Worm (Caenorhabditis elegans) whole organism, L4 larva: Measurements from ENCODE around the gene C50H2.4.

Source experiments
- aly-2 ChIP-seq: sonication (generic microtip); optimal IDR thresholded peaks from 2 replicates; lab custom pipeline; 2018; ENCODE audit warnings: missing biosample characterization, missing genetic modification characterization
- ama-1 ChIP-seq: fragments of 150-350 bp; optimal IDR thresholded peaks from 2 replicates; lab custom pipeline; 2014; ENCODE audit warnings: inconsistent platforms, mixed read lengths
- lsy-2 ChIP-seq, 2 experiments: fragments of 150-350 bp in 1 of 2; sonication (generic microtip) in 1 of 2; optimal IDR thresholded peaks; 2 replicates each; lab custom pipeline; 2014 to 2017; ENCODE audit warnings: missing biosample characterization in 2 of 2, missing genetic modification characterization in 2 of 2
- nhr-11 ChIP-seq: fragments of 150-350 bp; optimal IDR thresholded peaks from 2 replicates; lab custom pipeline; 2014; ENCODE audit warnings: missing biosample characterization, missing genetic modification characterization
- nhr-237 ChIP-seq: sonication (generic microtip); optimal IDR thresholded peaks from 2 replicates; lab custom pipeline; 2017; ENCODE audit warnings: missing biosample characterization, missing genetic modification characterization
- spr-3 ChIP-seq: fragments of 200-800 bp; sonication (Bioruptor generic); optimal IDR thresholded peaks from 2 replicates; lab custom pipeline; 2018; ENCODE audit warnings: mild to moderate bottlenecking, missing genetic modification characterization, missing compliant biosample characterization

DNA sequence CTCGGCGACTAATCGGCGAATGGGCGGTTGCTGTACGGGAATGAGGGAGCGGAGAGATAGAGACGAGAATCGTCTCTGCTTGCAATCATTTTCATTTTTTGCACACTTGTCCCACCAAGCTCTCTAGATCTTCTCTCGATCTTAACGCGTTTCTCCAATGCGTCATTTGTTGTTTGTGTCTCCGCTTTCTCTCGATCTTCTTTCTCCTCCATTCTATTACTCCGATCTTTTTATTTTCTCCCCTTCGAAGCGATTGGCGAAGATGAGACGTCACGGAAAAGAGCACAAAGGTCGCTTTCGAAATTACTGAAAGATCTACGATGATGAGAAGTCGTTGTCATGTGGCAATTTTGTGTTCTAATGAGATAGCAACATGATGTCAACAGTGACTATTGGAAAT is 41.9 kb downstream of the C50H2.4 start:
- TF ChIP-seq ama-1 (lab: Kevin White, UChicago) (no peak), nhr-11 (tag; lab: Kevin White, UChicago) (peak; percentile 56), lsy-2 (tag; optimal IDR thresholded peaks at IDR 0.05; lab: Kevin White, UChicago) (no peak), nhr-237 (no peak), spr-3 (GFP tag; lab: Kevin White, UChicago) (no peak), aly-2 (tag; lab: Kevin White, UChicago) (no peak)
